Worm (Caenorhabditis elegans): Measurements from ENCODE around the gene R11E3.19.

DNA sequence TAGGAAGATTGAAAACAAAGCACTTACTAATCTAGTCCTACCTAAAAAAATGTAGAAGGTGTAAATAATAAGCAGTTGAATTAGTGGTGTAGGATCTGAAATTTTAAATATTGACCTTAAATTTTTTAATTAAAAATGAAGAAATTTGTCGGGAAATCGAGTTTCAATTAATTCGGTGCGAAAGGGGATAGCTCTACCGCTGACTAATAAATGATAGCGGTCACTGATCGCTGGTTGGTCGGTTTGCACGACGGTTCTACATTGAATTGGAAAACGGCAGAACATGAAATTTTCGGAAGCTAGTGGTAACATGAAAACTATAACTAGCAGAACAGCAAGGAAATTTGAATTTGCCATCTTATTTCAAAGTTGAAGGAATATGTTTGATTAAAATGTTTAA, 4.2 kb upstream of the R11E3.19 start, which contains the start of gene set-15:
- TF ChIP-seq tab-1 (GFP tag; IDR thresholded peaks at IDR 0.05) (no peak), ztf-29 (GFP tag; IDR thresholded peaks at IDR 0.05) (no peak), med-1 (GFP tag; optimal IDR thresholded peaks at IDR 0.05; ENCODE audit: insufficient read depth) (no peak), flt-1 (GFP tag; IDR thresholded peaks at IDR 0.05) (no peak), ref-1 (GFP tag; conservative IDR thresholded peaks at IDR 0.05) (no peak), klf-2 (GFP tag; conservative IDR thresholded peaks at IDR 0.05) (no peak), cog-1 (tag; optimal IDR thresholded peaks at IDR 0.05) (no peak)

All from whole organism, midembryonic.